Worm (Caenorhabditis elegans): ENCODE measurements around the gene chil-14.

The chil-14 gene

ce11 chrV:1474486-1475125 lies 19.7 kb downstream of the chil-14 start, which contains the start of the genes F53E2.2 and unc-60:
Gene F53E2.2 (plus strand): TSS chrV:1475086.
Gene unc-60 (plus strand): TSS chrV:1475086.
- TF ChIP-seq nhr-237 (tag; optimal IDR thresholded peaks at IDR 0.05) (no peak), lim-7 (GFP tag; IDR thresholded peaks at IDR 0.05) (0 out of 2 replicates have a peak, but pooled peaks have one; percentile 44), spr-1 (tag; optimal IDR thresholded peaks at IDR 0.05) (peak; percentile 37), arid-1 (GFP tag; conservative IDR thresholded peaks at IDR 0.05) (no peak), D1046.2 (GFP tag; IDR thresholded peaks at IDR 0.05) (no peak), gei-8 (GFP tag; optimal IDR thresholded peaks at IDR 0.05) (no peak), snpc-4 (tag; optimal IDR thresholded peaks at IDR 0.05) (no peak), R02D3.7 (tag; optimal IDR thresholded peaks at IDR 0.05) (no peak), nhr-41 (GFP tag; IDR thresholded peaks at IDR 0.05) (no peak), pqm-1 (tag; optimal IDR thresholded peaks at IDR 0.05) (no peak), egl-27 (tag; optimal IDR thresholded peaks at IDR 0.05) (no peak), hlh-11 (tag; optimal IDR thresholded peaks at IDR 0.05) (peak; percentile 80), duxl-1 (tag; optimal IDR thresholded peaks at IDR 0.05; ENCODE audit: poor library complexity) (no peak), Y75B8A.6 (GFP tag; IDR thresholded peaks at IDR 0.05) (no peak), dmd-9 (GFP tag; IDR thresholded peaks at IDR 0.05) (no peak), F44E2.7 (GFP tag; IDR thresholded peaks at IDR 0.05) (no peak), zfp-2 (tag; optimal IDR thresholded peaks at IDR 0.05) (no peak), ces-1 (GFP tag; optimal IDR thresholded peaks at IDR 0.05) (peak; percentile 16), F37D6.2 (tag; optimal IDR thresholded peaks at IDR 0.05) (peak; percentile 42), nhr-10 (tag; optimal IDR thresholded peaks at IDR 0.05) (no peak), nhr-25 (tag; optimal IDR thresholded peaks at IDR 0.05; ENCODE audit: borderline replicate concordance, insufficient read depth) (no peak), hlh-30 (tag; optimal IDR thresholded peaks at IDR 0.05; ENCODE audit: insufficient read depth) (peak; percentile 72), aly-2 (tag; optimal IDR thresholded peaks at IDR 0.05) (no peak), lin-15B (tag; optimal IDR thresholded peaks at IDR 0.05) (no peak), attf-4 (tag; optimal IDR thresholded peaks at IDR 0.05) (no peak), unc-130 (GFP tag; optimal IDR thresholded peaks at IDR 0.05) (no peak), nhr-42 (GFP tag; IDR thresholded peaks at IDR 0.05) (no peak), mes-2 (tag; optimal IDR thresholded peaks at IDR 0.05; ENCODE audit: poor library complexity, severe bottlenecking) (peak; percentile 76), madf-9 (GFP tag; conservative IDR thresholded peaks at IDR 0.05) (no peak; the same call in 1 of the 2 replicates), dpl-1 (GFP tag; optimal IDR thresholded peaks at IDR 0.05) (peak; percentile 13), lin-13 (GFP tag; optimal IDR thresholded peaks at IDR 0.05) (no peak), F26F4.8 (GFP tag; conservative IDR thresholded peaks at IDR 0.05) (no peak), fos-1 (tag; optimal IDR thresholded peaks at IDR 0.05) (no peak), tra-1 (GFP tag; IDR thresholded peaks at IDR 0.05) (no peak; the same call in 1 of the 2 replicates), nhr-11 (tag; optimal IDR thresholded peaks at IDR 0.05) (no peak), nhr-111 (GFP tag; optimal IDR thresholded peaks at IDR 0.05) (no peak), zip-11 (GFP tag; IDR thresholded peaks at IDR 0.05) (no peak), nhr-102 (tag; optimal IDR thresholded peaks at IDR 0.05) (no peak), dmd-8 (GFP tag; IDR thresholded peaks at IDR 0.05) (no peak), lin-39 (tag; optimal IDR thresholded peaks at IDR 0.05) (no peak), jun-1 (tag; optimal IDR thresholded peaks at IDR 0.05) (no peak), set-16 (GFP tag; IDR thresholded peaks at IDR 0.05) (peak; percentile 89), nhr-28 (tag; optimal IDR thresholded peaks at IDR 0.05) (peak; percentile 53), vab-7 (GFP tag; IDR thresholded peaks at IDR 0.05) (0 out of 2 replicates have a peak, but pooled peaks have one; percentile 32), pha-4 (GFP tag; IDR thresholded peaks at IDR 0.05) (peak; percentile 61; the same call in 1 of the 2 replicates), pha-4 (tag; optimal IDR thresholded peaks at IDR 0.05) (no peak), mdt-29 (GFP tag; IDR thresholded peaks at IDR 0.05) (no peak), ceh-44 (GFP tag; IDR thresholded peaks at IDR 0.05) (no peak), hif-1 (tag; optimal IDR thresholded peaks at IDR 0.05) (peak in 1 of 2 experiments; percentile 40), cey-2 (tag; optimal IDR thresholded peaks at IDR 0.05; ENCODE audit: borderline replicate concordance, insufficient read depth) (no peak)
